Fruit fly (Drosophila melanogaster) whole organism, embryonic: ENCODE results near the gene PGAP2.

ENCODE experiments used
- B-H1 ChIP-seq: fragments of 200-800 bp; sonication (Bioruptor generic); IDR thresholded peaks from 3 replicates; pipeline ENCODE4 v1.3.6; 2022; ENCODE audit warnings: missing biosample characterization, missing genetic modification characterization
- B-H2 ChIP-seq: fragments of 200-800 bp; sonication (Bioruptor generic); optimal IDR thresholded peaks from 2 replicates; lab custom pipeline; 2018; ENCODE audit warnings: missing biosample characterization, mild to moderate bottlenecking, missing genetic modification characterization
- BEAF-32 ChIP-seq: fragments of 200-800 bp; sonication (Bioruptor generic); optimal IDR thresholded peaks from 3 replicates; lab custom pipeline; 2017; ENCODE audit warnings: missing biosample characterization, missing genetic modification characterization, mild to moderate bottlenecking, moderate library complexity, missing genetic modification reagents
- Bgb ChIP-seq: fragments of 200-800 bp; sonication (Bioruptor generic); IDR thresholded peaks from 2 replicates; pipeline ENCODE4 v1.3.6; 2022; ENCODE audit warnings: missing biosample characterization, missing genetic modification characterization; ENCODE audit not compliant: partially characterized antibody
- CG10147 ChIP-seq: fragments of 200-800 bp; sonication (Bioruptor generic); optimal IDR thresholded peaks from 2 replicates; lab custom pipeline; 2019; ENCODE audit warnings: missing biosample characterization, mild to moderate bottlenecking, missing genetic modification characterization, moderate library complexity
- CG11093 ChIP-seq: fragments of 200-800 bp; sonication (Bioruptor generic); IDR thresholded peaks from 3 replicates; pipeline ENCODE4 v1.3.6; 2022; ENCODE audit warnings: missing biosample characterization, missing genetic modification characterization
- CG11504 ChIP-seq: fragments of 200-800 bp; sonication (Bioruptor generic); optimal IDR thresholded peaks from 3 replicates; lab custom pipeline; 2019; ENCODE audit warnings: missing biosample characterization, mild to moderate bottlenecking, missing genetic modification characterization, moderate library complexity
- CG13287 ChIP-seq: fragments of 200-800 bp; sonication (Bioruptor generic); IDR thresholded peaks from 2 replicates; pipeline ENCODE4 v1.3.6; 2022; ENCODE audit warnings: missing biosample characterization, missing genetic modification characterization; ENCODE audit not compliant: partially characterized antibody
- CG13624 ChIP-seq: fragments of 200-800 bp; sonication (Bioruptor generic); optimal IDR thresholded peaks from 2 replicates; lab custom pipeline; 2016; ENCODE audit warnings: missing biosample characterization, missing genetic modification characterization
- CG15514 ChIP-seq: fragments of 200-800 bp; sonication (Bioruptor generic); optimal IDR thresholded peaks from 3 replicates; lab custom pipeline; 2017; ENCODE audit warnings: missing biosample characterization, missing genetic modification characterization, mild to moderate bottlenecking, moderate library complexity, missing genetic modification reagents
- CG1603 ChIP-seq: fragments of 200-800 bp; sonication (Bioruptor generic); optimal IDR thresholded peaks from 2 replicates; lab custom pipeline; 2019; ENCODE audit warnings: missing biosample characterization, mild to moderate bottlenecking, missing genetic modification characterization, moderate library complexity
- CG17186 ChIP-seq: fragments of 200-800 bp; sonication (Bioruptor generic); optimal IDR thresholded peaks from 3 replicates; lab custom pipeline; 2017; ENCODE audit warnings: missing biosample characterization, missing genetic modification reagents, missing genetic modification characterization
- CG17829 ChIP-seq: fragments of 200-800 bp; optimal IDR thresholded peaks from 2 replicates; lab custom pipeline; 2019; ENCODE audit warnings: missing biosample characterization, mild to moderate bottlenecking, missing genetic modification characterization, moderate library complexity
- CG18619 ChIP-seq: fragments of 200-800 bp; sonication (Bioruptor generic); optimal IDR thresholded peaks from 3 replicates; lab custom pipeline; 2017; ENCODE audit warnings: missing biosample characterization, mild to moderate bottlenecking, missing genetic modification characterization
- CG18764 ChIP-seq: fragments of 200-800 bp; sonication (Bioruptor generic); optimal IDR thresholded peaks from 3 replicates; lab custom pipeline; 2016; ENCODE audit warnings: missing biosample characterization, missing genetic modification characterization
- CG2120 ChIP-seq: fragments of 200-800 bp; sonication (Bioruptor generic); optimal IDR thresholded peaks from 3 replicates; lab custom pipeline; 2016; ENCODE audit warnings: missing biosample characterization, missing genetic modification characterization
- CG2712 ChIP-seq: fragments of 200-800 bp; optimal IDR thresholded peaks from 3 replicates; lab custom pipeline; 2019; ENCODE audit warnings: missing biosample characterization, mild to moderate bottlenecking, missing genetic modification characterization, moderate library complexity
- CG3163 ChIP-seq: fragments of 200-800 bp; sonication (Bioruptor generic); optimal IDR thresholded peaks from 3 replicates; lab custom pipeline; 2016; ENCODE audit warnings: missing biosample characterization, missing genetic modification characterization
- CG32767 ChIP-seq: fragments of 200-800 bp; sonication (Bioruptor generic); IDR thresholded peaks from 2 replicates; pipeline ENCODE4 v1.3.6; 2022; ENCODE audit warnings: missing biosample characterization, missing genetic modification characterization
- CG34376 ChIP-seq: fragments of 200-800 bp; sonication (Bioruptor generic); optimal IDR thresholded peaks from 2 replicates; lab custom pipeline; 2018; ENCODE audit warnings: missing biosample characterization, mild to moderate bottlenecking, missing genetic modification characterization
- CG4404 ChIP-seq: fragments of 200-800 bp; sonication (Bioruptor generic); IDR thresholded peaks from 2 replicates; pipeline ENCODE4 v1.3.6; 2022; ENCODE audit warnings: missing biosample characterization, missing genetic modification characterization
- CG4617 ChIP-seq: fragments of 200-800 bp; sonication (Bioruptor generic); optimal IDR thresholded peaks from 3 replicates; lab custom pipeline; 2016; ENCODE audit warnings: missing biosample characterization, missing genetic modification characterization, borderline replicate concordance
- Dek ChIP-seq: fragments of 200-800 bp; sonication (Bioruptor generic); optimal IDR thresholded peaks from 3 replicates; lab custom pipeline; 2019; ENCODE audit warnings: missing biosample characterization, mild to moderate bottlenecking, missing genetic modification characterization, moderate library complexity
- Dp ChIP-seq: fragments of 200-800 bp; sonication (Bioruptor generic); optimal IDR thresholded peaks from 2 replicates; lab custom pipeline; 2018; ENCODE audit warnings: missing biosample characterization, mild to moderate bottlenecking, missing genetic modification characterization, moderate library complexity
- E2f2 ChIP-seq: fragments of 200-800 bp; sonication (Bioruptor generic); IDR thresholded peaks from 2 replicates; pipeline ENCODE4 v1.3.6; 2022; ENCODE audit warnings: missing biosample characterization, missing genetic modification characterization
- Hmr ChIP-seq: fragments of 200-800 bp; sonication (Bioruptor generic); optimal IDR thresholded peaks from 3 replicates; lab custom pipeline; 2017; ENCODE audit warnings: mild to moderate bottlenecking, missing biosample characterization, missing genetic modification reagents, missing genetic modification characterization
- MTF-1 ChIP-seq: fragments of 200-800 bp; sonication (Bioruptor generic); optimal IDR thresholded peaks from 2 replicates; lab custom pipeline; 2018; ENCODE audit warnings: missing biosample characterization, mild to moderate bottlenecking, missing genetic modification characterization, borderline replicate concordance
- Med ChIP-seq: fragments of 200-800 bp; sonication (Bioruptor generic); peaks from one replicate; lab custom pipeline; 2016; ENCODE audit warnings: missing biosample characterization, missing genetic modification characterization, mild to moderate bottlenecking, inconsistent platforms, moderate library complexity
- NfI ChIP-seq: fragments of 200-800 bp; sonication (Bioruptor generic); optimal IDR thresholded peaks from 3 replicates; lab custom pipeline; 2018; ENCODE audit warnings: missing biosample characterization, mild to moderate bottlenecking, missing genetic modification characterization, moderate library complexity
- Sin3A ChIP-seq: fragments of >200 bp; optimal IDR thresholded peaks from 2 replicates; lab custom pipeline; 2018
- ab ChIP-seq: fragments of 200-800 bp; sonication (Bioruptor generic); optimal IDR thresholded peaks from 2 replicates; lab custom pipeline; 2016; ENCODE audit warnings: missing biosample characterization, missing genetic modification characterization
- al ChIP-seq: fragments of 200-800 bp; sonication (Bioruptor generic); IDR thresholded peaks from 2 replicates; pipeline ENCODE4 v1.3.6; 2022; ENCODE audit warnings: missing biosample characterization, missing genetic modification characterization
- caup ChIP-seq: fragments of 200-800 bp; sonication (Bioruptor generic); optimal IDR thresholded peaks from 3 replicates; lab custom pipeline; 2017; ENCODE audit warnings: missing biosample characterization, mild to moderate bottlenecking, missing genetic modification characterization, moderate library complexity; ENCODE audit not compliant: severe bottlenecking
- chinmo ChIP-seq: fragments of 200-800 bp; sonication (Bioruptor generic); IDR thresholded peaks from 4 replicates; pipeline ENCODE4 v1.3.6; 2022; ENCODE audit warnings: missing biosample characterization, missing genetic modification characterization; ENCODE audit not compliant: partially characterized antibody
- chm ChIP-seq: fragments of 200-800 bp; sonication (Bioruptor generic); IDR thresholded peaks from 2 replicates; pipeline ENCODE4 v1.3.6; 2022; ENCODE audit warnings: missing biosample characterization, missing genetic modification characterization
- ci ChIP-seq: fragments of 200-800 bp; sonication (Bioruptor generic); IDR thresholded peaks from 3 replicates; pipeline ENCODE4 v1.3.6; 2022; ENCODE audit warnings: missing biosample characterization, missing genetic modification characterization
- crol ChIP-seq: fragments of 200-800 bp; sonication (Bioruptor generic); IDR thresholded peaks from 2 replicates; pipeline ENCODE4 v1.3.6; 2022; ENCODE audit warnings: missing biosample characterization, missing genetic modification characterization
- dimm ChIP-seq: fragments of 200-800 bp; sonication (Bioruptor generic); IDR thresholded peaks from 2 replicates; pipeline ENCODE4 v1.3.6; 2022; ENCODE audit warnings: missing biosample characterization, missing genetic modification characterization
- grau ChIP-seq: fragments of 200-800 bp; optimal IDR thresholded peaks from 3 replicates; lab custom pipeline; 2019; ENCODE audit warnings: missing biosample characterization, mild to moderate bottlenecking, missing genetic modification characterization, moderate library complexity
- grn ChIP-seq: fragments of 200-800 bp; sonication (Bioruptor generic); optimal IDR thresholded peaks from 3 replicates; lab custom pipeline; 2017; ENCODE audit warnings: missing biosample characterization, missing genetic modification characterization
- ken ChIP-seq: fragments of 200-800 bp; sonication (Bioruptor generic); IDR thresholded peaks from 3 replicates; pipeline ENCODE4 v1.3.6; 2022; ENCODE audit warnings: missing biosample characterization, missing genetic modification characterization
- onecut ChIP-seq: fragments of 200-800 bp; sonication (Bioruptor generic); IDR thresholded peaks from 2 replicates; pipeline ENCODE4 v1.3.6; 2022; ENCODE audit warnings: missing biosample characterization, missing genetic modification characterization
- p53 ChIP-seq: fragments of 200-800 bp; sonication (Bioruptor generic); optimal IDR thresholded peaks from 2 replicates; lab custom pipeline; 2016; ENCODE audit warnings: missing biosample characterization, missing genetic modification characterization
- pan ChIP-seq, 4 experiments: fragments of >200 bp in 3 of 4; fragments of 200-800 bp in 1 of 4; sonication (Bioruptor generic) in 1 of 4; optimal IDR thresholded peaks in 3 of 4; IDR thresholded peaks in 1 of 4; 2 replicates each; pipeline versions ENCODE4 v1.3.6 to Lab custom; 2017 to 2022; ENCODE audit warnings: missing biosample characterization in 2 of 4, missing genetic modification characterization in 2 of 4, mixed read lengths in 1 of 4
- so ChIP-seq: fragments of 200-800 bp; sonication (Bioruptor generic); IDR thresholded peaks from 3 replicates; pipeline ENCODE4 v1.3.6; 2022; ENCODE audit warnings: missing biosample characterization, missing genetic modification characterization
- ssp ChIP-seq: fragments of 200-800 bp; sonication (Bioruptor generic); IDR thresholded peaks from 2 replicates; pipeline ENCODE4 v1.3.6; 2022; ENCODE audit warnings: missing biosample characterization, missing genetic modification characterization
- vvl ChIP-seq: fragments of 200-800 bp; sonication (Bioruptor generic); IDR thresholded peaks from 2 replicates; pipeline ENCODE4 v1.3.6; 2022; ENCODE audit warnings: missing biosample characterization, missing genetic modification characterization
- wek ChIP-seq: fragments of 200-800 bp; sonication (Bioruptor generic); optimal IDR thresholded peaks from 3 replicates; lab custom pipeline; 2018; ENCODE audit warnings: missing biosample characterization, mild to moderate bottlenecking, missing genetic modification characterization, moderate library complexity

PGAP2 gene

dm6 chr2L:821242-821985 is 2.1 kb upstream of the PGAP2 start, which contains the start of gene CG3662 (continued):
- TF ChIP-seq CG4404 (GFP tag; lab: Robert Waterston, UW) (no peak), Bgb (GFP tag; lab: Robert Waterston, UW) (peak; percentile 18; the same call in 1 of the 2 replicates), Dp (GFP tag; lab: Kevin White, UChicago) (peak; percentile 98), CG2120 (GFP tag; lab: Kevin White, UChicago) (peak; percentile 31), CG15514 (GFP tag; lab: Kevin White, UChicago) (peak; percentile 87), CG13624 (GFP tag; lab: Kevin White, UChicago) (peak; percentile 97), chm (GFP tag; lab: Robert Waterston, UW) (0 out of 2 replicates have a peak, but pooled peaks have one; percentile 46), wek (GFP tag; lab: Kevin White, UChicago) (no peak), Hmr (peak; percentile 47), caup (peak; percentile 18), Med (GFP tag; lab: Kevin White, UChicago) (peak; percentile 88), CG10147 (GFP tag; lab: Kevin White, UChicago) (peak; percentile 1), grn (GFP tag; lab: Kevin White, UChicago) (peak; percentile 18), CG2712 (tag; lab: Kevin White, UChicago) (peak; percentile 29), CG4617 (peak; percentile 87), dimm (GFP tag; lab: Robert Waterston, UW) (no peak), vvl (GFP tag; lab: Robert Waterston, UW) (0 out of 2 replicates have a peak, but pooled peaks have one; percentile 24), ab (GFP tag; lab: Kevin White, UChicago) (no peak), al (no peak), CG1603 (tag; lab: Kevin White, UChicago) (peak; percentile 81), CG34376 (GFP tag; lab: Kevin White, UChicago) (peak; percentile 46), B-H2 (GFP tag; lab: Kevin White, UChicago) (peak; percentile 22), CG13287 (GFP tag; lab: Robert Waterston, UW) (peak; percentile 46), ssp (GFP tag; lab: Robert Waterston, UW) (0 out of 2 replicates have a peak, but pooled peaks have one; percentile 9), CG11504 (tag; lab: Kevin White, UChicago) (peak; percentile 46), so (GFP tag; lab: Robert Waterston, UW) (0 out of 3 replicates have a peak, but pooled peaks have one; percentile 29), ci (GFP tag; lab: Robert Waterston, UW) (peak; percentile 72; the same call in 2 of the 3 replicates), grau (tag; lab: Kevin White, UChicago) (peak; percentile 19), pan (optimal IDR thresholded peaks at IDR 0.05; lab: Kevin White, UChicago) (no peak), pan (GFP tag; optimal IDR thresholded peaks at IDR 0.05 in 1 of 2, IDR thresholded peaks at IDR 0.05 in 1 of 2) (peak in 1 of 2 experiments; percentile 25), p53 (GFP tag; lab: Kevin White, UChicago) (peak; percentile 11), ken (no peak), NfI (GFP tag; lab: Kevin White, UChicago) (peak; percentile 8), CG18764 (peak; percentile 0), CG3163 (no peak), chinmo (0 out of 4 replicates have a peak, but pooled peaks have one; percentile 27), MTF-1 (GFP tag; lab: Kevin White, UChicago) (peak; percentile 9), CG18619 (no peak), CG17186 (peak; percentile 83), CG17829 (tag; lab: Kevin White, UChicago) (peak; percentile 7), Dek (peak; percentile 34), crol (GFP tag; lab: Robert Waterston, UW) (peak; percentile 87), onecut (GFP tag; lab: Robert Waterston, UW) (peak; percentile 99), E2f2 (GFP tag; lab: Robert Waterston, UW) (peak; percentile 99), Sin3A (lab: Kevin White, UChicago) (peak; percentile 46), B-H1 (no peak), CG32767 (GFP tag; lab: Robert Waterston, UW) (0 out of 2 replicates have a peak, but pooled peaks have one; percentile 32), CG11093 (no peak), BEAF-32 (GFP tag; lab: Kevin White, UChicago) (peak; percentile 52)
